Fruit fly (Drosophila melanogaster): ENCODE results near the gene Dhc36C.

Gene Dhc36C

dm6 chr2L:17500946-17501451 is at the start of gene Dhc36C, which contains the start of gene mEFTs:
TSS of gene Dhc36C (plus strand) at chr2L:17501401.
TSS of gene mEFTs (minus strand) at chr2L:17501106.
- TF ChIP-seq CG8478 (optimal IDR thresholded peaks at IDR 0.05) (no peak), CTCF (optimal IDR thresholded peaks at IDR 0.05) (peak; percentile 37 to 57)

- TF ChIP-seq CTCF (optimal IDR thresholded peaks at IDR 0.05) (no peak), CG8478 (optimal IDR thresholded peaks at IDR 0.05) (no peak)
These were observed 49.1 kb upstream of the Dhc36C start for dm6 chr2L:17452084-17452483.

- TF ChIP-seq CG8478 (optimal IDR thresholded peaks at IDR 0.05) (no peak), CTCF (optimal IDR thresholded peaks at IDR 0.05) (no peak)
These were observed 48.6 kb upstream of the Dhc36C start, which contains the start of gene CG5050 for dm6 chr2L:17452624-17453023. TSS of gene CG5050 (plus strand) at chr2L:17452924.

DNA sequence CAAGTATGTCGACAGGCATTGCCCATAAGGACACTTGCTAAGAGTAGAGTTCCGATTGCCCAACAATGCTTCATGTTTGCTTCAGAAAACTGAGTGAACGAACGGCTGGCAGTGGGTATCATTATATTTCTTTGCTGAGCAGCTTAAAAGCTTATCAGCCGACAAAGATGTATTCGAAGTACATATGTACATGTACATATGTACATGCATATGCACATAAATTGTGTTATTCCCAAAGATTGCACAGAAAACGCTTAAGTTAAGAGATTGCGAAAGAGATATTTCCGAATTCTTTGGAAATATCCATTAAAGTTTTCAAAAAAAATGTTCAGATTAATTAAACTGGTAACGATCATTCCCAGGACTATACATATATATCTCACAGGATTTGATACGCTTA is 45.4 kb upstream of the Dhc36C start, which contains the start of gene SPH93:
TSS of gene SPH93 (minus strand) at position 101 of the 400 bp plus-strand sequence.
- TF ChIP-seq CG8478 (optimal IDR thresholded peaks at IDR 0.05) (no peak), CTCF (optimal IDR thresholded peaks at IDR 0.05) (no peak)

- TF ChIP-seq CG8478 (optimal IDR thresholded peaks at IDR 0.05) = no peak
- no peak for TF ChIP-seq CTCF (optimal IDR thresholded peaks at IDR 0.05)
These were observed 43.3 kb upstream of the Dhc36C start, which contains the start of gene CG18563 for dm6 chr2L:17457944-17458343. TSS of gene CG18563 (minus strand) at chr2L:17458044.

dm6 chr2L:17465915-17466677 is 35.1 kb upstream of the Dhc36C start:
- peak; percentile 48 to 54 for TF ChIP-seq CTCF (optimal IDR thresholded peaks at IDR 0.05)
- TF ChIP-seq CG8478 (optimal IDR thresholded peaks at IDR 0.05) = no peak

DNA sequence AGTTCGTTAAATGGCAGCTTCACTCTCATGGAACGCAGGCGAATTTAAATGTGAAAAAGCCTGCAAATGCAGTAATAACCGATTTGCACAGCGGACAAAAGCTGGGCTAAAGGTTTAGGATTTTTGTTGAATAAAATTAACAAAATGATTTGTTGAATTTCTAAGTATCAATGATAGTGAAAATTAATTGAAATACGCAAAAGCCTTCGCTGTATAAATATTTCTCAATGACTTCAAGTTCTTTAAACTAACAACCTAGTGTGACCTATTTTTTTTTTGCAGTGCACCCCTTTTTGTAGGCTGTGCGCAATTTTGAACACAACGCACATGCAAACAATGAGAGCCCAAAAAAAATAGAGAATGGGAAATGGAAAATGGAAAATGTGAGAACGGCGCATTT is 34.3 kb upstream of the Dhc36C start:
- TF ChIP-seq CG8478 (optimal IDR thresholded peaks at IDR 0.05) (no peak), CTCF (optimal IDR thresholded peaks at IDR 0.05) (no peak)

dm6 chr2L:17470630-17471029 is 30.6 kb upstream of the Dhc36C start:
- no peak for TF ChIP-seq CG8478 (optimal IDR thresholded peaks at IDR 0.05)
- TF ChIP-seq CTCF (optimal IDR thresholded peaks at IDR 0.05) = no peak

- TF ChIP-seq CTCF (optimal IDR thresholded peaks at IDR 0.05) (no peak), CG8478 (optimal IDR thresholded peaks at IDR 0.05) (no peak)
These were observed 29.7 kb upstream of the Dhc36C start, which contains the start of gene Sgt for dm6 chr2L:17471524-17471923. TSS of gene Sgt (plus strand) at chr2L:17471603.

DNA sequence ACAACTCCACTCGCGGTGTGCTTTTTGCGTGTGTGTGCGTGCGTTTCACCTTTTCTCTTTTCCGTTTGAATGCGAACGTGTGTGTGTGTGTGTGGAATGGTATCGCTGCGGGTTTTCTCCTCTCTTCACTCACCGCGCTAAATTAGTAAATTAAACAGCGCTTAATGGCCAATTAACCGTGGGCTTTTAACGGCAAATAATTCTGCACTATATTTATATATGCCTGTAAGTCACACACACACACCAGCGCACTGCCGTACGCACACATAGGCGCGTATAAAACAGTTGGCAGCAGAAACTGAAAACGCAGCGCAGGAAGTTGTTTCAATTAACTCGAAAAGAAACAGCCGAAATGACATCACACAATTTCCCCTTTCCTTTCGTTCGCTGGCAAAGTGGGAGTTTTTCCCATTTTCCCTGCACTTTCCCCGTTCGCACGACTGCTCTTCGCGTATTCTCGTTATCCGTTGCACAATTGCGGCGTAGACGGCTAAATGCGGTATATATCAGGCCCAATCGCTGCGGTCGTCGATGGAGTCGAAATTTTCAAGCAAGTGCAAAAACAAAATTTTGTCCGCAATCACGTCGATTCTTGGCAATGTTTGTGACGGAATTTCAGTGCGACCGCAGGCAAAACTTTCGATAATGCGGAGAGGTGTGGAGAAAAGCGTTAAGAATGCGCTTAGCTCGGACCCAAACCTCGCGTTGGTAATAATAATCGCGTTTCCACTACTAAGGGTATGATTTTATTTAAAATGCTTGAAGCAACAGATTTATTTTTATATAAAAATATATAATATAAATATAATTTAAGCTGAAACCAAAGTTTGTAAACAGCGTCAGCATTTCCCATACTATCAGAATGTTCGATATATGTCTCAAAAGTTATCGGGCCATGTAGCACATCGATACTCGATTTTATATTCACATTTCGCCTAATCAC is 28.3 kb upstream of the Dhc36C start, which contains the start of gene BicD:
TSS of gene BicD (minus strand) at position 634 of the 943 bp plus-strand sequence.
- TF ChIP-seq CTCF (optimal IDR thresholded peaks at IDR 0.05) (no peak), CG8478 (optimal IDR thresholded peaks at IDR 0.05) (no peak)

DNA sequence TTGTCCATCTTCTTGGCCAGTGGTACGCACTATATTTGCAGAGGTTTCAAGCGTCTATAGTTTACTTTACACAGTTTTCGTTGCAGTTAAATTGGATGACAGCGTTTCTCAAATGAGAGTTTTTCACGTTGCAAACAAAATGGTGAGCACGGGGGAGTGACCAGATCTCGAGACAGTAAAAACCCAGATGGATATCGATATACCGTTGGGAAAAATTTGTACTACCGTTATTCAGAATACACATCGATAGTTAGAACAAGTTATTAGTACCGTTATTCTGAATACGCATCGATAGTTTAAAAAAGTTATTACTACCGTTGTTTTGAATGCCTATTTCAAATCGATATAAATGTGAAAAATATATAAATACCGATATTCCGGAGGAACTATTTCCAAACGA is 23.5 kb upstream of the Dhc36C start, which contains the start of gene cass:
TSS of gene cass (minus strand) at position 179 of the 400 bp plus-strand sequence.
- TF ChIP-seq CG8478 (optimal IDR thresholded peaks at IDR 0.05) (no peak), CTCF (optimal IDR thresholded peaks at IDR 0.05) (peak in 1 of 2 experiments; percentile 28)

DNA sequence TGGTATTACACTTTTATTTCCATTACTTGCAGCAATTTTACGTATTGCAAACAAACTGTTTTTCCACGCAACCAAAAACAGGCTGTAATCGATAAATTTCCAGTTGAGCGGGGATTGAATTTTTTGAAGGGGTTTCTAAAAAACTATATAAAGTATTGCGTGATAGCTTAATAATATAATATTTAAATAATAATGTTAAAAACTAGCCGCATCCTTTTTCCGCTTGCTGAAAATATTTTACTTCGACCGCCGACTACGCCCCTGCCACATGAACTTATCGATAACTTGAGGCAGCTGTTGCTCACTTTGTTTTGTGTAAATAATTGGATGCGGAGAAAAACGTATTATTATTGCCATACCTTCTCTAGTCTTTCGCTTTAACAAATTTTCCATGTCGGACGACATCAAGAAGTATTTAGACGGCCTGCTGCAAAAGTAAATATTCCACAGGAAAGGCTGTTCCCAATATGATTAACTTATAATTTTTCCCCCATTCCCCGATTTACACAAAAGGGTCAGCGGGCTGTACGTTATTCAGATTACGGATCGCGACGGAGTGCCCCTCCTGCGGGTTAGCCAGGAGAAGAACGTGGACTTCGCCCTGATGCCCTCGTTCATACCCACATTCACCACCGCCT is 20.1 kb upstream of the Dhc36C start, which contains the start of the genes fws and Lamtor3:
TSS of gene fws (minus strand) at position 87 of the 638 bp plus-strand sequence.
TSS of gene Lamtor3 (plus strand) at position 289 of the 638 bp plus-strand sequence.
- no peak for TF ChIP-seq CTCF (optimal IDR thresholded peaks at IDR 0.05)
- no peak for TF ChIP-seq CG8478 (optimal IDR thresholded peaks at IDR 0.05)

- TF ChIP-seq CG8478 (optimal IDR thresholded peaks at IDR 0.05) = no peak
- TF ChIP-seq CTCF (optimal IDR thresholded peaks at IDR 0.05) = peak in 1 of 2 experiments; percentile 18
These were observed 17.0 kb upstream of the Dhc36C start, which contains the start of the genes GCS2beta and CG5131 for dm6 chr2L:17484174-17484573. TSS of gene GCS2beta (minus strand) at chr2L:17484307. TSS of gene CG5131 (plus strand) at chr2L:17484501.

- TF ChIP-seq CTCF (optimal IDR thresholded peaks at IDR 0.05) (no peak), CG8478 (optimal IDR thresholded peaks at IDR 0.05) (no peak)
These were observed 15.7 kb upstream of the Dhc36C start, which contains the start of the genes CG43221 and CG43645 for dm6 chr2L:17485457-17485856. TSS of gene CG43221 (plus strand) at chr2L:17485757. TSS of gene CG43645 (plus strand) at chr2L:17485757.
